Worm (Caenorhabditis elegans) whole organism, L4/young adult: ENCODE data around the gene phf-10.

ENCODE experiments used
- W03F9.2 ChIP-seq: fragments of 150-350 bp; optimal IDR thresholded peaks from 2 replicates; lab custom pipeline; 2014; ENCODE audit warnings: missing biosample characterization, missing genetic modification characterization
- dao-5 ChIP-seq: sonication (generic microtip); optimal IDR thresholded peaks from 2 replicates; lab custom pipeline; 2016; ENCODE audit warnings: missing genotype, missing genetic modification characterization, moderate library complexity, missing compliant biosample characterization
- him-1 ChIP-seq: sonication (generic microtip); optimal IDR thresholded peaks from 2 replicates; lab custom pipeline; 2016; ENCODE audit warnings: missing genotype, missing genetic modification reagents, missing genetic modification characterization, missing compliant biosample characterization

Gene phf-10

ce11 chrV:283953-284352 is 27.4 kb downstream of the phf-10 start:
- no peak for TF ChIP-seq W03F9.2
- TF ChIP-seq dao-5 (tag; lab: Kevin White, UChicago), result no peak
- no peak for TF ChIP-seq him-1

- TF ChIP-seq dao-5 (tag; lab: Kevin White, UChicago), result no peak
Measured at ce11 chrV:281616-282015, 29.7 kb downstream of the phf-10 start, which contains the start of gene npr-5. Gene npr-5, minus strand, starts transcription at chrV:281716.

ce11 chrV:281111-281510 is 30.3 kb downstream of the phf-10 start:
- TF ChIP-seq dao-5 (tag; lab: Kevin White, UChicago) (no peak), him-1 (no peak), W03F9.2 (no peak)

ce11 chrV:272837-273236 is 38.5 kb downstream of the phf-10 start, which contains the start of gene nlp-70:
Gene nlp-70, minus strand, starts transcription at chrV:272937.
- TF ChIP-seq W03F9.2 (no peak), dao-5 (tag; lab: Kevin White, UChicago) (no peak), him-1 (no peak)

ce11 chrV:268007-268406 is 43.4 kb downstream of the phf-10 start, which contains the start of gene lgc-26:
Gene lgc-26, plus strand, starts transcription at chrV:268307.
- TF ChIP-seq W03F9.2 (no peak), him-1 (no peak), dao-5 (tag; lab: Kevin White, UChicago) (no peak)

ce11 chrV:265062-265963 is 46.1 kb downstream of the phf-10 start:
- peak; percentile 53 for TF ChIP-seq him-1

ce11 chrV:260334-260733 is 51.0 kb downstream of the phf-10 start:
- TF ChIP-seq dao-5 (tag; lab: Kevin White, UChicago) (no peak), W03F9.2 (no peak), him-1 (no peak)

- TF ChIP-seq W03F9.2 (no peak), him-1 (no peak), dao-5 (tag; lab: Kevin White, UChicago) (no peak)
Measured at ce11 chrV:258730-259129, 52.6 kb downstream of the phf-10 start, which contains the start of gene nhr-204. Gene nhr-204, minus strand, starts transcription at chrV:258830.
